Fruit fly (Drosophila melanogaster): ENCODE data around the gene NimC4.

The NimC4 gene

DNA sequence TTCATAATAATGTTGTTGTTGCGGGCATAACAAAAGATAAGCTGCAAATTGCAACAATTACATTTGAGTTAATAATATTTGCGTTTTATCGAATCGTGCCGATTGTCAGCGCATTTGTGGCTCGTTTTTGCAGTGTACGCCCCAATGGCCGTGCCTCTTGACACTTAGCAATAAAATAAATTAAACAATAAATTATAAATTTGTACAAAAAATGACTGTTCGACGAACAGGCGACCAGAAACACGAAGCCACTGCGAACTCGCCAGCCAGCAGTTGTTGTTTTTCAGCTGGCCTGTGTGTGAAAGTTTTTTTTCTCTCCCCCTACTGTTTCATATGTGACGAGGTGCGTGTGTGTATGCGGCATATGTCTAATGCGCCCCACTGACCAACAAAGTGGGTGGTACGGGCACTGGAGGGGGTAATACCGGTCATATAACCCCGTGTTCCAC is 21.9 kb upstream of the NimC4 start (continued):
- TF ChIP-seq amos (GFP tag; IDR thresholded peaks at IDR 0.05; ENCODE audit: partially characterized antibody), result no peak; the same call in 1 of the 2 replicates
- TF ChIP-seq CG30431 (GFP tag; optimal IDR thresholded peaks at IDR 0.05), result no peak
- no peak for TF ChIP-seq Antp (GFP tag; optimal IDR thresholded peaks at IDR 0.05)
- peak; percentile 26; the same call in 1 of the 4 replicates for TF ChIP-seq Dll (GFP tag; IDR thresholded peaks at IDR 0.05; ENCODE audit: partially characterized antibody)
- TF ChIP-seq salm (tag; optimal IDR thresholded peaks at IDR 0.05), result peak; percentile 73
- TF ChIP-seq CG10543 (GFP tag; optimal IDR thresholded peaks at IDR 0.05), result no peak
- peak; percentile 95 for TF ChIP-seq abd-A (tag; optimal IDR thresholded peaks at IDR 0.05)
- no peak for TF ChIP-seq CG7928 (GFP tag; optimal IDR thresholded peaks at IDR 0.05)
- TF ChIP-seq CG7963 (GFP tag; IDR thresholded peaks at IDR 0.05; ENCODE audit: partially characterized antibody), result no peak
- TF ChIP-seq CG8924 (tag; optimal IDR thresholded peaks at IDR 0.05), result peak; percentile 34
- no peak for TF ChIP-seq disco-r (GFP tag; optimal IDR thresholded peaks at IDR 0.05)
- TF ChIP-seq chinmo (GFP tag; IDR thresholded peaks at IDR 0.05; ENCODE audit: partially characterized antibody), result 0 out of 4 replicates have a peak, but pooled peaks have one; percentile 60
- TF ChIP-seq TFAM (GFP tag; optimal IDR thresholded peaks at IDR 0.05), result no peak
- 0 out of 2 replicates have a peak, but pooled peaks have one; percentile 46 for TF ChIP-seq CG4360 (GFP tag; IDR thresholded peaks at IDR 0.05)
- peak; percentile 53 for TF ChIP-seq Blimp-1 (GFP tag; optimal IDR thresholded peaks at IDR 0.05)
- no peak for TF ChIP-seq Sry-β (GFP tag; optimal IDR thresholded peaks at IDR 0.05)
- TF ChIP-seq rib (GFP tag; IDR thresholded peaks at IDR 0.05), result peak; percentile 49; the same call in 1 of the 2 replicates
- TF ChIP-seq gsb (GFP tag; IDR thresholded peaks at IDR 0.05), result no peak
- TF ChIP-seq esg (GFP tag; conservative IDR thresholded peaks at IDR 0.05), result no peak
- TF ChIP-seq CG31365 (tag; optimal IDR thresholded peaks at IDR 0.05), result no peak
- 0 out of 2 replicates have a peak, but pooled peaks have one; percentile 18 for TF ChIP-seq CG14014 (GFP tag; IDR thresholded peaks at IDR 0.05)
- TF ChIP-seq exex (tag; optimal IDR thresholded peaks at IDR 0.05), result peak; percentile 32
- TF ChIP-seq sqz (GFP tag; optimal IDR thresholded peaks at IDR 0.05), result peak; percentile 66
- TF ChIP-seq CG11398 (GFP tag; optimal IDR thresholded peaks at IDR 0.05), result no peak
- TF ChIP-seq nerfin-1 (tag; optimal IDR thresholded peaks at IDR 0.05), result peak; percentile 28
- TF ChIP-seq bigmax (GFP tag; optimal IDR thresholded peaks at IDR 0.05), result no peak
- peak; percentile 59 for TF ChIP-seq CG7745 (tag; optimal IDR thresholded peaks at IDR 0.05)
- no peak for TF ChIP-seq gem (tag; optimal IDR thresholded peaks at IDR 0.05)
- peak; percentile 73 for TF ChIP-seq kni (GFP tag; optimal IDR thresholded peaks at IDR 0.05)
- TF ChIP-seq Pdp1 (GFP tag; optimal IDR thresholded peaks at IDR 0.05), result peak in 1 of 2 experiments; percentile 39
- no peak for TF ChIP-seq Mad (GFP tag; optimal IDR thresholded peaks at IDR 0.05)
- no peak for TF ChIP-seq CG1233 (GFP tag; optimal IDR thresholded peaks at IDR 0.05)

DNA sequence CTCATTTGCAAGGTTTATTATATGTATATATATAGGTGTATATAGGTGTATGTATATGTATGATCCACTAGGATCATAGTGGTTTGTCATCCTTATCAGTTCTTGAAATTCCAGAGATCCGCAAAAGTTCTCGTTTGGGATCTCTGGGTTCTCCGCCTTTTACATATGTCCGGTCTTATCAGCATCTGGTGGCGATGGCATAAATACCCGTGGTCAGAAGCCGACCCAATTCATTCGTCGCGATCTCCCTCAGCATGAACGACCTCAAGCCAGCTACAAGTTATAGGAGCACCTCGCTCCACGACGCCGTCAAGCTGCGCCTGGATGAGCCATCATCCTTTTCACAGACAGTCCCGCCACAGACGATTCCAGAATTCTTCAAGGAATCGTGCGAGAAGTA is 20.6 kb upstream of the NimC4 start, which contains the start of gene hll:
hll (plus strand) TSS at position 224 of the 400 bp plus-strand sequence.
- TF ChIP-seq otp (GFP tag; IDR thresholded peaks at IDR 0.05) (no peak), twi (tag; optimal IDR thresholded peaks at IDR 0.05) (peak; percentile 64)

DNA sequence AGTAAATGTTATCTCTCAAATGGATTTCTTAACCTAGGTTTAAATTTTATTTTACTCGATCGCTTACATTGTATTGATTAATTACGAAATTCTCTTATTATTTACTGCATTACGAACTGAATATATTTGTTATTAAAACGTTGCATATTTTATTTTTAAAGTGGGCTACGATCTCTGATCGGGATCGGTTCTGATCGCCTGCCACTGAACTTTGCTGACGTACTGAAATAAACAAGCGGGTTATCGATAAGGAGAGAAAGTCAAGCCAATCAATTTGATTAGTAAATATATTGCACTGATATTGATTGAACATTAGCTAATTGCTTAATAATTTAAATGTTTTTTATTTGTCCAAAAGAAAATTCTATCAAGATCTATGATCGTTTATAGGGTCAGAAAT is 18.1 kb upstream of the NimC4 start:
- TF ChIP-seq CG15479 (GFP tag; optimal IDR thresholded peaks at IDR 0.05) (no peak), org-1 (GFP tag; optimal IDR thresholded peaks at IDR 0.05) (no peak), lola (GFP tag; optimal IDR thresholded peaks at IDR 0.05) (no peak), CG10654 (GFP tag; optimal IDR thresholded peaks at IDR 0.05) (no peak), Sry-δ (GFP tag; optimal IDR thresholded peaks at IDR 0.05) (no peak), CG33557 (GFP tag; optimal IDR thresholded peaks at IDR 0.05) (no peak), gcm (GFP tag; optimal IDR thresholded peaks at IDR 0.05) (no peak), CG18619 (GFP tag; optimal IDR thresholded peaks at IDR 0.05) (no peak), Gsc (GFP tag; IDR thresholded peaks at IDR 0.05) (no peak), Dll (GFP tag; IDR thresholded peaks at IDR 0.05; ENCODE audit: partially characterized antibody) (no peak), CG30431 (GFP tag; optimal IDR thresholded peaks at IDR 0.05) (no peak), eyg (GFP tag; optimal IDR thresholded peaks at IDR 0.05) (no peak), Poxn (GFP tag; IDR thresholded peaks at IDR 0.05) (no peak), hbn (GFP tag; IDR thresholded peaks at IDR 0.05; ENCODE audit: partially characterized antibody) (no peak), CG2116 (GFP tag; optimal IDR thresholded peaks at IDR 0.05) (no peak), Aef1 (GFP tag; IDR thresholded peaks at IDR 0.05) (no peak)
